Fruit fly (Drosophila melanogaster) whole organism, embryonic: ENCODE results near the gene CG44271.
A peak's percentile ranks its signal among the peaks of the same experiment; 100 is the strongest.

ENCODE experiments used
- Adf1 ChIP-seq: fragments of 200-800 bp; sonication (Bioruptor generic); IDR thresholded peaks from 2 replicates; pipeline ENCODE4 v1.3.6; 2022; ENCODE audit warnings: missing biosample characterization, missing genetic modification characterization
- Bgb ChIP-seq: fragments of 200-800 bp; sonication (Bioruptor generic); IDR thresholded peaks from 2 replicates; pipeline ENCODE4 v1.3.6; 2022; ENCODE audit warnings: missing biosample characterization, missing genetic modification characterization; ENCODE audit not compliant: partially characterized antibody
- CG13287 ChIP-seq: fragments of 200-800 bp; sonication (Bioruptor generic); IDR thresholded peaks from 2 replicates; pipeline ENCODE4 v1.3.6; 2022; ENCODE audit warnings: missing biosample characterization, missing genetic modification characterization; ENCODE audit not compliant: partially characterized antibody
- CG13894 ChIP-seq: fragments of 200-800 bp; sonication (Bioruptor generic); optimal IDR thresholded peaks from 3 replicates; lab custom pipeline; 2018; ENCODE audit warnings: missing biosample characterization, mild to moderate bottlenecking, missing genetic modification characterization, moderate library complexity
- CG15479 ChIP-seq: fragments of 200-800 bp; sonication (Bioruptor generic); optimal IDR thresholded peaks from 3 replicates; lab custom pipeline; 2019; ENCODE audit warnings: missing biosample characterization, mild to moderate bottlenecking, missing genetic modification characterization, moderate library complexity
- CG1603 ChIP-seq: fragments of 200-800 bp; sonication (Bioruptor generic); optimal IDR thresholded peaks from 2 replicates; lab custom pipeline; 2019; ENCODE audit warnings: missing biosample characterization, mild to moderate bottlenecking, missing genetic modification characterization, moderate library complexity
- CG18262 ChIP-seq: fragments of 200-800 bp; optimal IDR thresholded peaks from 3 replicates; lab custom pipeline; 2019; ENCODE audit warnings: missing biosample characterization, mild to moderate bottlenecking, missing genetic modification characterization, moderate library complexity
- CG2129 ChIP-seq: fragments of 200-800 bp; sonication (Bioruptor generic); IDR thresholded peaks from 2 replicates; pipeline ENCODE4 v1.3.6; 2022; ENCODE audit warnings: missing biosample characterization, missing genetic modification characterization; ENCODE audit not compliant: partially characterized antibody
- CG2199 ChIP-seq: fragments of 200-800 bp; sonication (Bioruptor generic); IDR thresholded peaks from 3 replicates; pipeline ENCODE4 v1.3.6; 2022; ENCODE audit warnings: missing biosample characterization, missing genetic modification characterization
- CG2712 ChIP-seq: fragments of 200-800 bp; optimal IDR thresholded peaks from 3 replicates; lab custom pipeline; 2019; ENCODE audit warnings: missing biosample characterization, mild to moderate bottlenecking, missing genetic modification characterization, moderate library complexity
- CG2875 ChIP-seq: fragments of 200-800 bp; sonication (Bioruptor generic); optimal IDR thresholded peaks from 2 replicates; lab custom pipeline; 2017; ENCODE audit warnings: missing biosample characterization, mild to moderate bottlenecking, missing genetic modification characterization, missing genetic modification reagents
- CG2889 ChIP-seq: fragments of 200-800 bp; sonication (Bioruptor generic); IDR thresholded peaks from 3 replicates; pipeline ENCODE4 v1.3.6; 2022; ENCODE audit warnings: missing biosample characterization, missing genetic modification characterization
- CG31441 ChIP-seq: fragments of 200-800 bp; sonication (Bioruptor generic); IDR thresholded peaks from 2 replicates; pipeline ENCODE4 v1.3.6; 2022; ENCODE audit warnings: missing biosample characterization, missing genetic modification characterization
- CG34422 ChIP-seq: fragments of 200-800 bp; sonication (Bioruptor generic); IDR thresholded peaks from 3 replicates; pipeline ENCODE4 v1.3.6; 2022; ENCODE audit warnings: missing biosample characterization, missing genetic modification characterization
- CG4404 ChIP-seq: fragments of 200-800 bp; sonication (Bioruptor generic); IDR thresholded peaks from 2 replicates; pipeline ENCODE4 v1.3.6; 2022; ENCODE audit warnings: missing biosample characterization, missing genetic modification characterization
- CG5180 ChIP-seq: fragments of 200-800 bp; sonication (Bioruptor generic); optimal IDR thresholded peaks from 3 replicates; lab custom pipeline; 2017; ENCODE audit warnings: missing biosample characterization, missing genetic modification characterization, mild to moderate bottlenecking, moderate library complexity, missing genetic modification reagents
- CG8359 ChIP-seq: fragments of 200-800 bp; sonication (Bioruptor generic); optimal IDR thresholded peaks from 2 replicates; lab custom pipeline; 2017; ENCODE audit warnings: missing biosample characterization, mild to moderate bottlenecking, missing genetic modification characterization, borderline replicate concordance
- CG9727 ChIP-seq: fragments of 200-800 bp; sonication (Bioruptor generic); optimal IDR thresholded peaks from 3 replicates; lab custom pipeline; 2017; ENCODE audit warnings: missing biosample characterization, mild to moderate bottlenecking, missing genetic modification characterization
- Dp ChIP-seq: fragments of 200-800 bp; sonication (Bioruptor generic); optimal IDR thresholded peaks from 2 replicates; lab custom pipeline; 2018; ENCODE audit warnings: missing biosample characterization, mild to moderate bottlenecking, missing genetic modification characterization, moderate library complexity
- Ets65A ChIP-seq: fragments of 200-800 bp; sonication (Bioruptor generic); peaks from one replicate; lab custom pipeline; 2016; ENCODE audit warnings: missing biosample characterization, missing genetic modification characterization
- Ets97D ChIP-seq: fragments of 200-800 bp; sonication (Bioruptor generic); optimal IDR thresholded peaks from 3 replicates; lab custom pipeline; 2016; ENCODE audit warnings: missing biosample characterization, missing genetic modification characterization
- Jarid2 ChIP-seq: fragments of 200-800 bp; sonication (Bioruptor generic); optimal IDR thresholded peaks from 3 replicates; lab custom pipeline; 2017; ENCODE audit warnings: mild to moderate bottlenecking, missing biosample characterization, missing genetic modification reagents, missing genetic modification characterization
- MTF-1 ChIP-seq: fragments of 200-800 bp; sonication (Bioruptor generic); optimal IDR thresholded peaks from 2 replicates; lab custom pipeline; 2018; ENCODE audit warnings: missing biosample characterization, mild to moderate bottlenecking, missing genetic modification characterization, borderline replicate concordance
- Meics ChIP-seq: fragments of 200-800 bp; sonication (Bioruptor generic); optimal IDR thresholded peaks from 2 replicates; lab custom pipeline; 2017; ENCODE audit warnings: missing biosample characterization, mild to moderate bottlenecking, missing genetic modification characterization
- Opbp ChIP-seq: fragments of 200-800 bp; sonication (Bioruptor generic); IDR thresholded peaks from 3 replicates; pipeline ENCODE4 v1.3.6; 2022; ENCODE audit warnings: missing biosample characterization, missing genetic modification characterization; ENCODE audit not compliant: partially characterized antibody
- Rfx ChIP-seq: fragments of 200-800 bp; sonication (Bioruptor generic); IDR thresholded peaks from 2 replicates; pipeline ENCODE4 v1.3.6; 2022; ENCODE audit warnings: missing biosample characterization, missing genetic modification characterization
- Sox100B ChIP-seq: fragments of 200-800 bp; sonication (Bioruptor generic); optimal IDR thresholded peaks from 3 replicates; lab custom pipeline; 2018; ENCODE audit warnings: missing biosample characterization, mild to moderate bottlenecking, missing genetic modification characterization
- bbx ChIP-seq: fragments of 200-800 bp; sonication (Bioruptor generic); IDR thresholded peaks from 2 replicates; pipeline ENCODE4 v1.3.6; 2022; ENCODE audit warnings: missing biosample characterization, missing genetic modification characterization; ENCODE audit not compliant: partially characterized antibody
- chinmo ChIP-seq: fragments of 200-800 bp; sonication (Bioruptor generic); IDR thresholded peaks from 4 replicates; pipeline ENCODE4 v1.3.6; 2022; ENCODE audit warnings: missing biosample characterization, missing genetic modification characterization; ENCODE audit not compliant: partially characterized antibody
- chm ChIP-seq: fragments of 200-800 bp; sonication (Bioruptor generic); IDR thresholded peaks from 2 replicates; pipeline ENCODE4 v1.3.6; 2022; ENCODE audit warnings: missing biosample characterization, missing genetic modification characterization
- ci ChIP-seq: fragments of 200-800 bp; sonication (Bioruptor generic); IDR thresholded peaks from 3 replicates; pipeline ENCODE4 v1.3.6; 2022; ENCODE audit warnings: missing biosample characterization, missing genetic modification characterization
- gfzf ChIP-seq: fragments of 200-800 bp; sonication (Bioruptor generic); optimal IDR thresholded peaks from 2 replicates; lab custom pipeline; 2016; ENCODE audit warnings: missing biosample characterization, mild to moderate bottlenecking, missing genetic modification characterization, moderate library complexity
- grau ChIP-seq: fragments of 200-800 bp; optimal IDR thresholded peaks from 3 replicates; lab custom pipeline; 2019; ENCODE audit warnings: missing biosample characterization, mild to moderate bottlenecking, missing genetic modification characterization, moderate library complexity
- grn ChIP-seq: fragments of 200-800 bp; sonication (Bioruptor generic); optimal IDR thresholded peaks from 3 replicates; lab custom pipeline; 2017; ENCODE audit warnings: missing biosample characterization, missing genetic modification characterization
- gro ChIP-seq: fragments of 200-800 bp; sonication (Bioruptor generic); optimal IDR thresholded peaks from 2 replicates; lab custom pipeline; 2016; ENCODE audit warnings: missing biosample characterization, missing genetic modification characterization
- hbn ChIP-seq: fragments of 200-800 bp; sonication (Bioruptor generic); IDR thresholded peaks from 2 replicates; pipeline ENCODE4 v1.3.6; 2022; ENCODE audit warnings: missing biosample characterization, missing genetic modification characterization; ENCODE audit not compliant: partially characterized antibody
- jigr1 ChIP-seq: fragments of 200-800 bp; sonication (Bioruptor generic); IDR thresholded peaks from 3 replicates; pipeline ENCODE4 v1.3.6; 2022; ENCODE audit warnings: missing biosample characterization, missing genetic modification characterization
- lab ChIP-seq: fragments of 200-800 bp; sonication (Bioruptor generic); optimal IDR thresholded peaks from 3 replicates; lab custom pipeline; 2017; ENCODE audit warnings: missing biosample characterization, missing genetic modification characterization, mild to moderate bottlenecking, moderate library complexity, missing genetic modification reagents
- pros ChIP-seq: fragments of 200-800 bp; sonication (Bioruptor generic); optimal IDR thresholded peaks from 3 replicates; lab custom pipeline; 2019; ENCODE audit warnings: missing biosample characterization, mild to moderate bottlenecking, missing genetic modification characterization, moderate library complexity
- row ChIP-seq: fragments of 200-800 bp; sonication (Bioruptor generic); IDR thresholded peaks from 3 replicates; pipeline ENCODE4 v1.3.6; 2022; ENCODE audit warnings: missing biosample characterization, missing genetic modification characterization
- run ChIP-seq: fragments of 200-800 bp; sonication (Bioruptor generic); optimal IDR thresholded peaks from 3 replicates; lab custom pipeline; 2018; ENCODE audit warnings: missing biosample characterization, mild to moderate bottlenecking, missing genetic modification characterization
- sens ChIP-seq: fragments of 200-800 bp; sonication (Bioruptor generic); peaks from one replicate; lab custom pipeline; 2016; ENCODE audit warnings: missing biosample characterization, missing genetic modification characterization
- seq ChIP-seq: fragments of 200-800 bp; sonication (Bioruptor generic); IDR thresholded peaks from 2 replicates; pipeline ENCODE4 v1.3.6; 2022; ENCODE audit warnings: missing biosample characterization, missing genetic modification characterization
- sna ChIP-seq: fragments of 200-800 bp; sonication (Bioruptor generic); IDR thresholded peaks from 2 replicates; pipeline ENCODE4 v1.3.6; 2022; ENCODE audit warnings: missing biosample characterization, missing genetic modification characterization; ENCODE audit not compliant: partially characterized antibody
- sr ChIP-seq: fragments of 200-800 bp; sonication (Bioruptor generic); IDR thresholded peaks from 3 replicates; pipeline ENCODE4 v1.3.6; 2022; ENCODE audit warnings: missing biosample characterization, missing genetic modification characterization
- stwl ChIP-seq: fragments of 200-800 bp; sonication (Bioruptor generic); optimal IDR thresholded peaks from 3 replicates; lab custom pipeline; 2018; ENCODE audit warnings: missing biosample characterization, mild to moderate bottlenecking, missing genetic modification characterization, moderate library complexity
- vvl ChIP-seq: fragments of 200-800 bp; sonication (Bioruptor generic); IDR thresholded peaks from 2 replicates; pipeline ENCODE4 v1.3.6; 2022; ENCODE audit warnings: missing biosample characterization, missing genetic modification characterization

The CG44271 gene

DNA sequence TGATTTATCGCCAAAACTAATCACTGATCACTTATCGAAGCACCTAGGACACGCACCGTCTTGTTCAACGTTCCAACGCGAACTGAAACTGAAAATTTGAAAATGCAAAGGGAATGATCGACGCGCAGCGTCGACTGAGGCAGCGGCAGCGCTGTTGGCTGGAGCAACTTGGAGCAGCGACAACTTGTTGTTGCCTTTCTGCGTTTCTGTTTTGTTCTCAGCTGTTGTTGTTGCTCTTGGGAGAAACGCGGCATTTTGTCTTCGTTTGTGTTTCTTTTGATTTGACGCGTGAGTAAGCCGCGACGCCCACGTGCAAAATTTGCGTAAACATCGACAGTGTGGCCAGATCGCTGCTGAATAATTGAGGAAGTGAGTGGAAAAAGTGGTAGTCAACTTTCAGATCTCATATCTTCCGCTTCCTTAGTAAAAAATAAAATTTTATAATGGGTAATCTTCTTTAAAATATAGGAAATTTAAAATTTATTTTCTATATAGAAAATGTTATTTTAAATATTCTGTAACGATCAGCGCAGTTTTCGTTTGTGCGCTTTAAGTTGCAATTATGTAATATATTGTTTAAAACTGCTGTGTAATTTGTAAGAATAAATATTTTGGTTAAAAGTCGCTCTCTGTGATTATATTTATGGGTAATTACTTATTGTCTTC, 38.6 kb downstream of the CG44271 start, which contains the start of gene Tsp:
Tsp (minus strand) TSS at position 90 of the 666 bp plus-strand sequence.
- peak; percentile 31 for TF ChIP-seq pros (GFP tag; lab: Kevin White, UChicago)
- peak; percentile 5 for TF ChIP-seq CG15479 (GFP tag; lab: Kevin White, UChicago)
- TF ChIP-seq vvl (GFP tag; lab: Robert Waterston, UW) = peak; percentile 54
- peak; percentile 7 for TF ChIP-seq CG8359 (GFP tag; lab: Kevin White, UChicago)
- TF ChIP-seq Jarid2 (GFP tag; lab: Kevin White, UChicago) = peak; percentile 79
- TF ChIP-seq CG2712 (tag; lab: Kevin White, UChicago) = no peak
- peak; percentile 59 for TF ChIP-seq CG5180 (GFP tag; lab: Kevin White, UChicago)
- peak; percentile 25 for TF ChIP-seq Ets97D
- peak; percentile 17; the same call in 1 of the 3 replicates for TF ChIP-seq ci (GFP tag; lab: Robert Waterston, UW)
- TF ChIP-seq gro (GFP tag; lab: Kevin White, UChicago) = peak; percentile 10
- TF ChIP-seq grn (GFP tag; lab: Kevin White, UChicago) = peak; percentile 55
- 0 out of 2 replicates have a peak, but pooled peaks have one; percentile 35 for TF ChIP-seq hbn (GFP tag; lab: Robert Waterston, UW)
- peak; percentile 96; the same call in 3 of the 4 replicates for TF ChIP-seq chinmo (GFP tag; lab: Robert Waterston, UW)
- TF ChIP-seq CG4404 (GFP tag; lab: Robert Waterston, UW) = no peak
- peak; percentile 22; the same call in 1 of the 3 replicates for TF ChIP-seq row (GFP tag; lab: Robert Waterston, UW)
- TF ChIP-seq CG13894 = peak; percentile 13
- peak; percentile 14 for TF ChIP-seq lab (GFP tag; lab: Kevin White, UChicago)
- peak; percentile 32 for TF ChIP-seq gfzf (GFP tag; lab: Kevin White, UChicago)
- TF ChIP-seq sna (GFP tag; lab: Robert Waterston, UW) = 0 out of 2 replicates have a peak, but pooled peaks have one; percentile 16
- no peak for TF ChIP-seq CG2889 (GFP tag; lab: Robert Waterston, UW)
- no peak for TF ChIP-seq CG2875 (GFP tag; lab: Kevin White, UChicago)
- peak; percentile 86 for TF ChIP-seq sr (GFP tag; lab: Robert Waterston, UW)
- peak; percentile 67 for TF ChIP-seq sens
- TF ChIP-seq grau (tag; lab: Kevin White, UChicago) = peak; percentile 11
- TF ChIP-seq CG18262 (tag; lab: Kevin White, UChicago) = peak; percentile 3
- no peak for TF ChIP-seq MTF-1 (GFP tag; lab: Kevin White, UChicago)
- 0 out of 3 replicates have a peak, but pooled peaks have one; percentile 51 for TF ChIP-seq CG2199 (GFP tag; lab: Robert Waterston, UW)
- no peak for TF ChIP-seq run (tag; lab: Kevin White, UChicago)
- TF ChIP-seq Ets65A = peak; percentile 30
- TF ChIP-seq Sox100B = peak; percentile 5
- peak; percentile 95 for TF ChIP-seq Adf1
- TF ChIP-seq CG13287 (GFP tag; lab: Robert Waterston, UW) = peak; percentile 62; the same call in 1 of the 2 replicates
- no peak for TF ChIP-seq jigr1 (GFP tag; lab: Robert Waterston, UW)
- TF ChIP-seq chm (GFP tag; lab: Robert Waterston, UW) = peak; percentile 35; the same call in 1 of the 2 replicates
- TF ChIP-seq stwl (tag; lab: Kevin White, UChicago) = peak; percentile 77
- TF ChIP-seq Opbp = 0 out of 3 replicates have a peak, but pooled peaks have one; percentile 27
- 0 out of 2 replicates have a peak, but pooled peaks have one; percentile 10 for TF ChIP-seq CG31441 (GFP tag; lab: Robert Waterston, UW)
- peak; percentile 8; the same call in 1 of the 2 replicates for TF ChIP-seq seq (GFP tag; lab: Robert Waterston, UW)
- TF ChIP-seq CG1603 (tag; lab: Kevin White, UChicago) = no peak
- TF ChIP-seq CG9727 = no peak
- TF ChIP-seq bbx (GFP tag; lab: Robert Waterston, UW) = no peak
- TF ChIP-seq CG34422 (GFP tag; lab: Robert Waterston, UW) = peak; percentile 48; the same call in 1 of the 3 replicates
- no peak for TF ChIP-seq CG2129 (GFP tag; lab: Robert Waterston, UW)
- TF ChIP-seq Meics = peak; percentile 17
- no peak for TF ChIP-seq Dp (GFP tag; lab: Kevin White, UChicago)
- 0 out of 2 replicates have a peak, but pooled peaks have one; percentile 18 for TF ChIP-seq Bgb (GFP tag; lab: Robert Waterston, UW)
- TF ChIP-seq Rfx (GFP tag; lab: Robert Waterston, UW) = 0 out of 2 replicates have a peak, but pooled peaks have one; percentile 23
